Worm (Caenorhabditis elegans) whole organism, L1 larva: Measurements from ENCODE around the gene Y45F10B.8.
A peak's percentile ranks its signal among the peaks of the same experiment; 100 is the strongest.
"Not testable (repeated sequence)": the region's sequence is repeated elsewhere in the genome, so short reads cannot be mapped to it uniquely, and the experiment has no call there.

Experiments used
- F16B12.6 ChIP-seq: fragments of 150-350 bp; optimal IDR thresholded peaks from 2 replicates; lab custom pipeline; 2014; ENCODE audit warnings: missing biosample characterization, missing genetic modification characterization
- Y116A8C.19 ChIP-seq: sonication (generic microtip); optimal IDR thresholded peaks from 2 replicates; lab custom pipeline; 2016; ENCODE audit warnings: missing compliant biosample characterization, missing genetic modification characterization, borderline replicate concordance
- ceh-90 ChIP-seq: sonication (generic microtip); optimal IDR thresholded peaks from 2 replicates; lab custom pipeline; 2016; ENCODE audit warnings: missing genetic modification characterization, missing compliant biosample characterization
- dpl-1 ChIP-seq, 3 experiments: fragments of 150-350 bp in 2 of 3; sonication (generic microtip) in 1 of 3; optimal IDR thresholded peaks; 2 replicates each; lab custom pipeline; 2014 to 2017; ENCODE audit warnings: missing biosample characterization in 3 of 3, missing genetic modification characterization in 3 of 3, missing genetic modification reagents in 3 of 3
- dsc-1 ChIP-seq: sonication (generic microtip); optimal IDR thresholded peaks from 2 replicates; lab custom pipeline; 2016; ENCODE audit warnings: mild to moderate bottlenecking, missing genetic modification characterization, missing compliant biosample characterization
- efl-3 ChIP-seq: fragments of 200-800 bp; sonication (Bioruptor generic); optimal IDR thresholded peaks from 2 replicates; lab custom pipeline; 2018; ENCODE audit warnings: mild to moderate bottlenecking, missing genetic modification characterization, missing compliant biosample characterization
- egl-13 ChIP-seq: sonication (generic microtip); optimal IDR thresholded peaks from 2 replicates; lab custom pipeline; 2016; ENCODE audit warnings: missing genotype, missing genetic modification reagents, missing genetic modification characterization, missing compliant biosample characterization
- egl-27 ChIP-seq, 2 experiments: fragments of 150-350 bp in 1 of 2; sonication (generic microtip); optimal IDR thresholded peaks; 3 replicates each; lab custom pipeline; 2017 to 2018; ENCODE audit warnings: missing biosample characterization in 2 of 2, missing genetic modification characterization in 2 of 2, missing genetic modification reagents in 2 of 2
- elt-2 ChIP-seq: sonication (generic microtip); optimal IDR thresholded peaks from 2 replicates; lab custom pipeline; 2016; ENCODE audit warnings: missing genetic modification characterization, mild to moderate bottlenecking, inconsistent platforms, missing compliant biosample characterization, missing genetic modification reagents
- elt-3 ChIP-seq, 6 experiments: fragments of 150-350 bp in 1 of 6; sonication (generic microtip); optimal IDR thresholded peaks; 2 replicates each; lab custom pipeline; 2017 to 2018; ENCODE audit warnings: missing biosample characterization in 6 of 6, missing genetic modification characterization in 6 of 6, inconsistent platforms in 1 of 6
- ets-5 ChIP-seq: fragments of 200-800 bp; sonication (Bioruptor generic); IDR thresholded peaks from 2 replicates; pipeline ENCODE4 v1.3.6; 2022; ENCODE audit warnings: missing genetic modification characterization, missing compliant biosample characterization
- fkh-10 ChIP-seq: sonication (generic microtip); optimal IDR thresholded peaks from 2 replicates; lab custom pipeline; 2017; ENCODE audit warnings: missing biosample characterization, missing genetic modification reagents, missing genetic modification characterization
- hlh-4 ChIP-seq: sonication (generic microtip); optimal IDR thresholded peaks from 2 replicates; lab custom pipeline; 2016; ENCODE audit warnings: mild to moderate bottlenecking, missing genetic modification characterization, missing compliant biosample characterization
- irx-1 ChIP-seq: sonication (generic microtip); optimal IDR thresholded peaks from 2 replicates; lab custom pipeline; 2016; ENCODE audit warnings: missing genetic modification characterization, missing compliant biosample characterization
- jun-1 ChIP-seq: fragments of 150-350 bp; optimal IDR thresholded peaks from 2 replicates; lab custom pipeline; 2014; ENCODE audit warnings: missing biosample characterization, missing genetic modification reagents, missing genetic modification characterization
- mab-9 ChIP-seq: fragments of 200-800 bp; sonication (Bioruptor generic); IDR thresholded peaks from 2 replicates; pipeline ENCODE4 v1.3.6; 2022; ENCODE audit warnings: missing genetic modification reagents, missing genetic modification characterization, missing compliant biosample characterization
- mdl-1 ChIP-seq, 2 experiments: fragments of 150-350 bp; optimal IDR thresholded peaks; 2 replicates each; lab custom pipeline; 2014 to 2017; ENCODE audit warnings: missing biosample characterization in 2 of 2, missing genetic modification characterization in 2 of 2, inconsistent platforms in 1 of 2
- mep-1 ChIP-seq: fragments of 150-350 bp; optimal IDR thresholded peaks from 2 replicates; lab custom pipeline; 2014; ENCODE audit warnings: missing biosample characterization, missing genetic modification characterization
- nhr-20 ChIP-seq: sonication (generic microtip); optimal IDR thresholded peaks from 2 replicates; lab custom pipeline; 2016; ENCODE audit warnings: mild to moderate bottlenecking, missing genetic modification characterization, missing compliant biosample characterization
- nhr-28 ChIP-seq: fragments of 150-350 bp; optimal IDR thresholded peaks from 2 replicates; lab custom pipeline; 2014; ENCODE audit warnings: missing biosample characterization, missing genetic modification characterization
- nhr-77 ChIP-seq: fragments of 150-350 bp; optimal IDR thresholded peaks from 2 replicates; lab custom pipeline; 2014; ENCODE audit warnings: missing biosample characterization, missing genetic modification characterization
- nhr-90 ChIP-seq: sonication (generic microtip); optimal IDR thresholded peaks from 2 replicates; lab custom pipeline; 2016; ENCODE audit warnings: mild to moderate bottlenecking, missing genetic modification characterization, missing compliant biosample characterization; ENCODE audit not compliant: poor library complexity
- pax-3 ChIP-seq: fragments of 200-800 bp; sonication (Bioruptor generic); optimal IDR thresholded peaks from 2 replicates; lab custom pipeline; 2018; ENCODE audit warnings: mild to moderate bottlenecking, missing genetic modification characterization, moderate library complexity, missing compliant biosample characterization
- snpc-4 ChIP-seq: fragments of 150-350 bp; optimal IDR thresholded peaks from 2 replicates; lab custom pipeline; 2014; ENCODE audit warnings: missing biosample characterization, missing genetic modification characterization
- snu-23 ChIP-seq: sonication (generic microtip); optimal IDR thresholded peaks from 2 replicates; lab custom pipeline; 2016; ENCODE audit warnings: missing genetic modification characterization, missing compliant biosample characterization
- sox-4 ChIP-seq: sonication (generic microtip); optimal IDR thresholded peaks from 2 replicates; lab custom pipeline; 2016; ENCODE audit warnings: missing genetic modification characterization, missing compliant biosample characterization
- tbx-2 ChIP-seq: sonication (generic microtip); optimal IDR thresholded peaks from 2 replicates; lab custom pipeline; 2016; ENCODE audit warnings: missing genetic modification characterization, missing compliant biosample characterization
- unc-30 ChIP-seq: sonication (generic microtip); optimal IDR thresholded peaks from 2 replicates; lab custom pipeline; 2017; ENCODE audit warnings: missing biosample characterization, missing genetic modification characterization
- unc-62 ChIP-seq: fragments of 150-350 bp; optimal IDR thresholded peaks from 2 replicates; lab custom pipeline; 2014; ENCODE audit warnings: missing biosample characterization, missing genetic modification reagents, missing genetic modification characterization
- unc-86 ChIP-seq: sonication (generic microtip); optimal IDR thresholded peaks from 2 replicates; lab custom pipeline; 2016; ENCODE audit warnings: missing genetic modification characterization, missing compliant biosample characterization
- zag-1 ChIP-seq: fragments of 150-350 bp; optimal IDR thresholded peaks from 2 replicates; lab custom pipeline; 2014; ENCODE audit warnings: missing biosample characterization, missing genetic modification characterization
- ztf-11 ChIP-seq, 2 experiments: sonication (generic microtip); optimal IDR thresholded peaks; 2 replicates each; lab custom pipeline; 2016 to 2017; ENCODE audit warnings: missing genetic modification characterization in 2 of 2, missing biosample characterization in 1 of 2, missing compliant biosample characterization in 1 of 2
- ztf-4 ChIP-seq: fragments of 150-350 bp; optimal IDR thresholded peaks from 2 replicates; lab custom pipeline; 2014; ENCODE audit warnings: missing biosample characterization, missing genetic modification characterization

Gene Y45F10B.8

ce11 chrIV:13600643-13601042 is 22.6 kb upstream of the Y45F10B.8 start:
- peak; percentile 81 for TF ChIP-seq snpc-4 (tag; lab: Kevin White, UChicago)
- no peak for TF ChIP-seq unc-30 (tag; lab: Kevin White, UChicago)

- not testable (repeated sequence) for TF ChIP-seq hlh-4 (tag; lab: Kevin White, UChicago); sox-4 (tag; lab: Kevin White, UChicago); egl-13
- TF ChIP-seq, all 84 proteins: peak for 0; not testable (repeated sequence) for 84
Observed at ce11 chrIV:13597813-13598212, 19.7 kb upstream of the Y45F10B.8 start, which contains the start of gene Y45F10B.9. Gene Y45F10B.9, minus strand, starts transcription at chrIV:13597913.

- no peak for TF ChIP-seq ztf-4 (tag; lab: Kevin White, UChicago)
- no peak for TF ChIP-seq nhr-28
- TF ChIP-seq Y116A8C.19, result no peak
- TF ChIP-seq mep-1, result no peak
- no peak for TF ChIP-seq unc-62 (GFP tag; lab: Kevin White, UChicago)
- TF ChIP-seq dpl-1 (GFP tag; optimal IDR thresholded peaks at IDR 0.05; lab: Kevin White, UChicago), result no peak
- TF ChIP-seq zag-1 (tag; lab: Kevin White, UChicago), result no peak
- TF ChIP-seq nhr-90 (tag; lab: Kevin White, UChicago), result no peak
- no peak for TF ChIP-seq egl-27 (tag; optimal IDR thresholded peaks at IDR 0.05; lab: Kevin White, UChicago)
- TF ChIP-seq elt-2 (tag; lab: Kevin White, UChicago), result no peak
- no peak for TF ChIP-seq snu-23
- no peak for TF ChIP-seq nhr-20 (tag; lab: Kevin White, UChicago)
- TF ChIP-seq ets-5 (GFP tag; lab: Robert Waterston, UW), result no peak
- no peak for TF ChIP-seq pax-3 (tag; lab: Kevin White, UChicago)
- TF ChIP-seq ceh-90 (tag; lab: Kevin White, UChicago), result no peak
- TF ChIP-seq efl-3 (GFP tag; lab: Kevin White, UChicago), result no peak
- TF ChIP-seq irx-1 (tag; lab: Kevin White, UChicago), result no peak
Observed at ce11 chrIV:13593351-13593750, 15.3 kb upstream of the Y45F10B.8 start, which contains the start of gene Y45F10B.3. Gene Y45F10B.3, plus strand, starts transcription at chrIV:13593651.

ce11 chrIV:13591645-13592044 is 13.6 kb upstream of the Y45F10B.8 start, which contains the start of gene tsp-5:
Gene tsp-5, minus strand, starts transcription at chrIV:13591745.
- TF ChIP-seq tbx-2 (no peak), dsc-1 (tag; lab: Kevin White, UChicago) (no peak)

ce11 chrIV:13588544-13589043 is 10.5 kb upstream of the Y45F10B.8 start, which contains the start of gene sru-9:
Gene sru-9, plus strand, starts transcription at chrIV:13588993.
- not testable (repeated sequence) for TF ChIP-seq elt-3 (tag; optimal IDR thresholded peaks at IDR 0.05; lab: Kevin White, UChicago); F16B12.6; jun-1 (tag; lab: Kevin White, UChicago)

- TF ChIP-seq egl-27 (tag; optimal IDR thresholded peaks at IDR 0.05; lab: Kevin White, UChicago) (no peak), unc-62 (GFP tag; lab: Kevin White, UChicago) (no peak), efl-3 (GFP tag; lab: Kevin White, UChicago) (no peak), jun-1 (tag; lab: Kevin White, UChicago) (no peak), fkh-10 (no peak), nhr-20 (tag; lab: Kevin White, UChicago) (no peak)
Observed at ce11 chrIV:13587175-13587574, 9.1 kb upstream of the Y45F10B.8 start, which contains the start of gene Y45F10B.12. Gene Y45F10B.12, plus strand, starts transcription at chrIV:13587475.

- TF ChIP-seq ztf-11 (tag; optimal IDR thresholded peaks at IDR 0.05; lab: Kevin White, UChicago), result no peak
- no peak for TF ChIP-seq unc-86 (tag; lab: Kevin White, UChicago)
- no peak for TF ChIP-seq fkh-10
- no peak for TF ChIP-seq mab-9 (GFP tag; lab: Robert Waterston, UW)
- no peak for TF ChIP-seq nhr-77
- TF ChIP-seq nhr-20 (tag; lab: Kevin White, UChicago), result no peak
- TF ChIP-seq mep-1, result no peak
- no peak for TF ChIP-seq dpl-1 (GFP tag; optimal IDR thresholded peaks at IDR 0.05; lab: Kevin White, UChicago)
- no peak for TF ChIP-seq mdl-1 (tag; optimal IDR thresholded peaks at IDR 0.05; lab: Kevin White, UChicago)
- TF ChIP-seq, all 84 proteins: peak for 0
Observed at ce11 chrIV:13584646-13585045, 6.6 kb upstream of the Y45F10B.8 start, which contains the start of gene sru-11. Gene sru-11, plus strand, starts transcription at chrIV:13584946.
